Worm (Caenorhabditis elegans): ENCODE results near the gene srd-29.

Gene srd-29

DNA sequence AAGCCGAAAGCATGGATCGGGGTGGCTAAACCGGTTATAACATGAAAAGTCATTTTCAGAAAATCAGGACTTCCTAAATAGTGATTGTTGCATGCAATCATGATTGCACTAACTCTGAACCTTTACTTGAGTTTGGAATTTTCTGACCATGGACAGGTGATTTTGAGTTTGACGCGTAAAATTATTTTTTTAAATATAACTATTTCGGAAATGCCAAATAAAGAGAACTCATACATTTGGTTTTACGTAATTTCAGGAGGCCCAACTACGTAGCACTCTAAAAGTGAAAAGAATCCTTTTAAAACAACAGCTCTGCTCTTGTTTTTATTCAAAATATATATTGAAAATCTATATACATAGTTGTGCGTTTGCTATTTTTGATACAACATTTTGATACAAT lies 16.2 kb downstream of the srd-29 start, which contains the start of gene srh-234:
srh-234 (minus strand) TSS at position 101 of the 400 bp plus-strand sequence.
- TF ChIP-seq ceh-28 (tag; optimal IDR thresholded peaks at IDR 0.05), result no peak
- TF ChIP-seq unc-39 (tag; optimal IDR thresholded peaks at IDR 0.05), result no peak
- no peak for TF ChIP-seq ztf-4 (tag; optimal IDR thresholded peaks at IDR 0.05)
- no peak for TF ChIP-seq elt-1 (tag; optimal IDR thresholded peaks at IDR 0.05)
- TF ChIP-seq R02D3.7 (tag; optimal IDR thresholded peaks at IDR 0.05), result no peak
- no peak for TF ChIP-seq nfya-1 (tag; optimal IDR thresholded peaks at IDR 0.05; ENCODE audit: insufficient read depth)
- TF ChIP-seq elt-2 (tag; optimal IDR thresholded peaks at IDR 0.05), result no peak
- no peak for TF ChIP-seq pqm-1 (tag; optimal IDR thresholded peaks at IDR 0.05)
- no peak for TF ChIP-seq nhr-28 (tag; optimal IDR thresholded peaks at IDR 0.05)
- no peak for TF ChIP-seq snpc-4 (tag; optimal IDR thresholded peaks at IDR 0.05)

DNA sequence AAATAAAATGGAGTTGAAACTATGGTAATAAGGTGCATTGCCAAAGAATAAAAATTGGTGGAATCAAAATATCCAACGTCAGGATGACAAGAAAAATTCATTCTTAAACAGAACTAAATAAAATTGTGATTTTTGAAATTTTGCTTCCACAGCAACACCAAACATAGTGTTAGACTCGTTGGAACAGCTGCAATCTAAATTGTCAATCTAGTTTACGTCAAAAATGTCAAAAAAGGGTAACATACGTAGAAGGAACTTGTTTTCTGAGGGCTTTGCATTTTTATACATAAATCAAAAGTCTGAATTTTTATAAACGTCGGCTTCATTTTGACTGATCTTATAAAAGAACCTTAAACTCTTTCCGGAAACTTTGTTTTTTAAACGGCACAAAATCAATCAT lies 18.0 kb downstream of the srd-29 start, which contains the start of gene srh-200:
srh-200 (minus strand) TSS at position 101 of the 400 bp plus-strand sequence.
- no peak for TF ChIP-seq snpc-4 (tag; optimal IDR thresholded peaks at IDR 0.05)
- TF ChIP-seq ama-1 (optimal IDR thresholded peaks at IDR 0.05), result no peak
- TF ChIP-seq fkh-10 (GFP tag; optimal IDR thresholded peaks at IDR 0.05), result no peak
- TF ChIP-seq nhr-67 (tag; optimal IDR thresholded peaks at IDR 0.05), result no peak
- TF ChIP-seq jun-1 (tag; optimal IDR thresholded peaks at IDR 0.05), result no peak
- TF ChIP-seq nhr-43 (tag; optimal IDR thresholded peaks at IDR 0.05; ENCODE audit: poor library complexity, severe bottlenecking), result no peak
- TF ChIP-seq R02D3.7 (tag; optimal IDR thresholded peaks at IDR 0.05), result no peak
- TF ChIP-seq pha-4 (tag; optimal IDR thresholded peaks at IDR 0.05), result no peak
- TF ChIP-seq nhr-25 (tag; optimal IDR thresholded peaks at IDR 0.05), result no peak
- TF ChIP-seq fkh-2 (tag; optimal IDR thresholded peaks at IDR 0.05), result no peak
- TF ChIP-seq egl-27 (tag; optimal IDR thresholded peaks at IDR 0.05), result no peak
- no peak for TF ChIP-seq mml-1 (tag; optimal IDR thresholded peaks at IDR 0.05)
- no peak for TF ChIP-seq aly-2 (tag; optimal IDR thresholded peaks at IDR 0.05)
- TF ChIP-seq nhr-11 (tag; optimal IDR thresholded peaks at IDR 0.05), result no peak
- no peak for TF ChIP-seq mdl-1 (tag; optimal IDR thresholded peaks at IDR 0.05)
- TF ChIP-seq pqm-1 (tag; optimal IDR thresholded peaks at IDR 0.05), result no peak
- TF ChIP-seq elt-1 (tag; optimal IDR thresholded peaks at IDR 0.05), result no peak
- TF ChIP-seq eor-1 (tag; optimal IDR thresholded peaks at IDR 0.05), result no peak
- TF ChIP-seq lsy-12 (tag; optimal IDR thresholded peaks at IDR 0.05), result no peak

DNA sequence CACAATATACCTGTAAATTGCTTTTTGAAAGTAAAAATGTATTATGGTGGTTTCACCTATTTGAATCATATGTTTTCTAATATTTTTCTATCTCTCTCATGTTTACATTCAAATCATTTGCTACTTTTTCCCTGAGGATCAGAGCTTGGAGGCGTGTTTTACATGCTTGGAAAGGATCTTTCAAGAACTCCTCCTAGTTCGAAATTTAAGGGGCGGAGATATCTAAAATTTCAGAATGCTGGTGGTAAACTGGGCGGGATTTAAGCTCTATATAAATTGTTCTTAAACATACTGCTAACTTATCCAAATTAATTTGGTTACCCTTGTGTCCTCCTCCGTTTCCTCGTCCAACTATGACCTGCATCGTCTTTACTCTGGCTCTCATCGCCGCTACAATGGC lies 32.4 kb downstream of the srd-29 start, which contains the start of gene C12D5.5:
C12D5.5 (plus strand) TSS at position 301 of the 400 bp plus-strand sequence.
- TF ChIP-seq nhr-23 (tag; optimal IDR thresholded peaks at IDR 0.05) (no peak), snpc-4 (tag; optimal IDR thresholded peaks at IDR 0.05) (no peak), lin-39 (tag; optimal IDR thresholded peaks at IDR 0.05) (no peak), fkh-2 (tag; optimal IDR thresholded peaks at IDR 0.05) (no peak), hmg-11 (tag; optimal IDR thresholded peaks at IDR 0.05) (no peak), egl-27 (tag; optimal IDR thresholded peaks at IDR 0.05) (no peak), egl-5 (tag; optimal IDR thresholded peaks at IDR 0.05) (no peak), elt-3 (tag; optimal IDR thresholded peaks at IDR 0.05) (no peak), mml-1 (tag; optimal IDR thresholded peaks at IDR 0.05) (no peak), pqm-1 (tag; optimal IDR thresholded peaks at IDR 0.05) (no peak)

DNA sequence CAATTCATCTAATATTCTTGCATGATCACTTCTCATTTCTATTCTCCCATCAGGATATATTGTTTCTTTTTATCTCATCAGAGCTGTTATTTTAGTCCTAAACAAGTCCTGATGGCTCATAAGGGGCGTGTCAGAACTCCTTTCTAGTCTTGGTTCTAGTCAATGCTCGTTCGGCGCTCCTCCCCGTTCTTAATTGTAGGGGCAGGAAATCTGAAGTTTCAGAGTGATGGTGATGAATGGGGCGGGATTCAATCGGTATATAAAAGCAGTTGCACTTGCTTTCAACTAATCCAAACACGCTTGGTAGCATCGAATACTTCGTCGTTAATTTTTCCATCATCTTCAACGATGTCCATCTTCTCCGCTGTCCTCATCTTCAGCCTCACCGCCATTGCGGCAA lies 36.7 kb downstream of the srd-29 start, which contains the start of gene C12D5.4:
C12D5.4 (plus strand) TSS at position 301 of the 400 bp plus-strand sequence.
- no peak for TF ChIP-seq nhr-12 (tag; optimal IDR thresholded peaks at IDR 0.05)
- TF ChIP-seq lsy-12 (tag; optimal IDR thresholded peaks at IDR 0.05), result no peak
- no peak for TF ChIP-seq eor-1 (tag; optimal IDR thresholded peaks at IDR 0.05)
- no peak for TF ChIP-seq ceh-82 (tag; optimal IDR thresholded peaks at IDR 0.05)
- TF ChIP-seq elt-3 (tag; optimal IDR thresholded peaks at IDR 0.05), result no peak
- no peak for TF ChIP-seq nhr-76 (tag; optimal IDR thresholded peaks at IDR 0.05)

DNA sequence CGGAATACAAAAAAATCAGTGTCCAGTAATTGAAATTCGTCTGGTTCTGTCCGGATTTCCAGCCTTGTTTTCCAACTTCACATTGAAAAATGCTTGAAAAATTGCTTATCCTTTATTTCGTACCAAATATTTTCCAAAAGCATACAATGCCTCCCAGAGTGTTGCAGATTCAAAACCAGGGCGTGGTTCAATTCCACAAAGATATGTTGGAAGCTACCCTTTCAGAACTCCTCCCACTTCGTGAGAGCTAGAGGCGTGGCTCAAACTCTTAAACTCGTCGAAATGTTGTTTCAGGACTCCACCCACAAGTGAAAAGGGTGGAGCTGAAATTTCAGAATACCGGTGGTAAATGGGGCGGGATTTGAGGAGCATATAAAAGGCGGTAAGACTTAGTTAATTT lies 40.3 kb downstream of the srd-29 start, which contains the start of gene C12D5.3:
C12D5.3 (plus strand) TSS at position 301 of the 400 bp plus-strand sequence.
- TF ChIP-seq lin-39 (tag; optimal IDR thresholded peaks at IDR 0.05), result no peak
- no peak for TF ChIP-seq nhr-11 (tag; optimal IDR thresholded peaks at IDR 0.05)
- no peak for TF ChIP-seq nhr-237 (tag; optimal IDR thresholded peaks at IDR 0.05)
- no peak for TF ChIP-seq nhr-76 (tag; optimal IDR thresholded peaks at IDR 0.05)
- no peak for TF ChIP-seq nhr-12 (tag; optimal IDR thresholded peaks at IDR 0.05)
- no peak for TF ChIP-seq fos-1 (tag; optimal IDR thresholded peaks at IDR 0.05)
- no peak for TF ChIP-seq jun-1 (tag; optimal IDR thresholded peaks at IDR 0.05)
- no peak for TF ChIP-seq nhr-67 (tag; optimal IDR thresholded peaks at IDR 0.05)
- TF ChIP-seq nhr-25 (tag; optimal IDR thresholded peaks at IDR 0.05), result no peak
- no peak for TF ChIP-seq skn-1 (tag; optimal IDR thresholded peaks at IDR 0.05)
- no peak for TF ChIP-seq unc-39 (tag; optimal IDR thresholded peaks at IDR 0.05)
- no peak for TF ChIP-seq unc-62 (GFP tag; optimal IDR thresholded peaks at IDR 0.05)
- no peak for TF ChIP-seq nhr-77 (tag; optimal IDR thresholded peaks at IDR 0.05)
- no peak for TF ChIP-seq elt-3 (tag; optimal IDR thresholded peaks at IDR 0.05)
- no peak for TF ChIP-seq fkh-10 (GFP tag; optimal IDR thresholded peaks at IDR 0.05)
